Worm (Caenorhabditis elegans): ENCODE data around the gene pde-2.
A peak's percentile ranks its signal among the peaks of the same experiment; 100 is the strongest.

Gene pde-2

DNA sequence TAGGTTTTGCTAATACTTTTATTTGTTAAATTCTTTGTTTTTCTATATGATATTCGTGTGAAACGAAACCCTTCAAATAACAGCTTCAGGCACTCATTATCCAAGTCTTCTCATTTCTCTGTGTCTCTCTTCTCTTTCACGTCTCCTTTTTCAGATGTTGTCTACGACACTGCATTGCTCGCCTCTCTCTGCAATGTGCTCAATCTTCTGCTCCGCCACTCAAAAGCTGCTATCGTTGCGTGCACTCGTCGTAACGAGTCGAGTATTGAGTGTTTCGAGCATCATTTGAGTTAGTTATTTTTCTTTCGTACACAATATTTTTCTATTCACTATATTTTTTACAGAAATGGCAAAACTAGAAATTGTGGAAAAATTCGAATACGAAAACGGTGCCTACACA, 8.5 kb downstream of the pde-2 start:
- TF ChIP-seq lin-14 (GFP tag; optimal IDR thresholded peaks at IDR 0.05): peak; percentile 56
- TF ChIP-seq unc-98 (GFP tag; IDR thresholded peaks at IDR 0.05): no peak
- no peak for TF ChIP-seq efl-1 (optimal IDR thresholded peaks at IDR 0.05)
- TF ChIP-seq efl-1 (GFP tag; optimal IDR thresholded peaks at IDR 0.05 in 1 of 2): peak in 1 of 2 experiments; percentile 55
- TF ChIP-seq swsn-7 (tag; optimal IDR thresholded peaks at IDR 0.05): no peak
- TF ChIP-seq fkh-10 (GFP tag; optimal IDR thresholded peaks at IDR 0.05): peak; percentile 24

DNA sequence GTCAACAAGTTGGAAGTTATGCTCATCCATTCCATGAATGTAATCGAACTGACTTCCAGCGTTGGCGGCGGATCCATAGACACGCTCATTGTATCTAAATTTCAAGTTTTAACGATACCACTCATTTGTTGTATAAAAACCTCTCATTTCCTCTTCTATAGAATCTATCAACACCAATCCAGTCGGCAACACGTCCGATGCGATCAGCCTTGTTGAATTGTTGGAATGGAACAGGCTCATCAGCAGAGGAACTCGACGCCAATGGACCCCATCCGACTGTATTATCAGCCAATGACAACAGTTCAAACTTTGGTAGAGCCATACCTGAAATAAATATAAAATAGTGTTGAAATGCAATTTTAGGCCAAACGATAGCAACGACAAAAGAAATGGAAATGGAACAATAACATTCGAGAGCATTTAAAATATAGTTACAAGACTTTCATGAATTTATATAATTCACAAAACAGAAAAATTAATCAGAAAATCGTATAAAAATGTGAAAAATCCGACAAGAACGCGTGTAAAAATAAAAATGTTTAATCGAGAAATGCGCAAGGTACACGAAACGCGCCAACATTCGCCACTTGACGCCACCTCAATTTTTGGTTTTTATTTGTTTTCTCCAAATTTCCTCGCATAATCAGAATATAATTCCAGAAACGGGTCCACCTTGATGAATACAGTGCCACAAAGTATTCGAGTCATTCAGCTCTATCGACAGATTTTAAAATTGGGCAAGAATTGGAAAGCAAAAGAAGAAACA, 10.3 kb downstream of the pde-2 start, which contains the start of the genes eif-3.D and R08D7.4:
TSS of gene eif-3.D (minus strand) at position 324 of the 766 bp plus-strand sequence.
TSS of gene R08D7.4 (plus strand) at position 638 of the 766 bp plus-strand sequence.
- peak; percentile 70 for TF ChIP-seq C04F5.9 (tag; optimal IDR thresholded peaks at IDR 0.05)
- no peak for TF ChIP-seq aly-2 (tag; optimal IDR thresholded peaks at IDR 0.05)
- peak; percentile 39 for TF ChIP-seq ceh-90 (tag; optimal IDR thresholded peaks at IDR 0.05)
- peak; percentile 43 for TF ChIP-seq zip-4 (GFP tag; optimal IDR thresholded peaks at IDR 0.05)
- no peak for TF ChIP-seq nhr-11 (tag; optimal IDR thresholded peaks at IDR 0.05)
- no peak for TF ChIP-seq ceh-63 (GFP tag; optimal IDR thresholded peaks at IDR 0.05)
- TF ChIP-seq nhr-28 (tag; optimal IDR thresholded peaks at IDR 0.05): no peak
- no peak for TF ChIP-seq grh-1 (GFP tag; IDR thresholded peaks at IDR 0.05)
- no peak for TF ChIP-seq fkh-8 (tag; optimal IDR thresholded peaks at IDR 0.05)
- TF ChIP-seq rnt-1 (tag; optimal IDR thresholded peaks at IDR 0.05): peak; percentile 88
- peak; percentile 43 to 59 (median 53) for TF ChIP-seq ceh-82 (tag; optimal IDR thresholded peaks at IDR 0.05)
- peak; percentile 85 for TF ChIP-seq mep-1 (tag; optimal IDR thresholded peaks at IDR 0.05)
- TF ChIP-seq jun-1 (tag; optimal IDR thresholded peaks at IDR 0.05): no peak
- TF ChIP-seq nhr-77 (tag; optimal IDR thresholded peaks at IDR 0.05): peak; percentile 17
- peak; percentile 61 for TF ChIP-seq unc-130 (tag; optimal IDR thresholded peaks at IDR 0.05)
- TF ChIP-seq skn-1 (tag; optimal IDR thresholded peaks at IDR 0.05): peak; percentile 50
- peak; percentile 47 for TF ChIP-seq lir-3 (tag; optimal IDR thresholded peaks at IDR 0.05; ENCODE audit: poor library complexity)
- TF ChIP-seq nhr-90 (tag; optimal IDR thresholded peaks at IDR 0.05; ENCODE audit: poor library complexity): peak; percentile 57
- no peak for TF ChIP-seq aha-1 (tag; optimal IDR thresholded peaks at IDR 0.05)
- TF ChIP-seq mef-2 (tag; optimal IDR thresholded peaks at IDR 0.05): no peak
- no peak for TF ChIP-seq unc-98 (GFP tag; IDR thresholded peaks at IDR 0.05)
- no peak for TF ChIP-seq ces-1 (GFP tag; optimal IDR thresholded peaks at IDR 0.05)
- TF ChIP-seq unc-62 (GFP tag; optimal IDR thresholded peaks at IDR 0.05): no peak
- TF ChIP-seq blmp-1 (tag; optimal IDR thresholded peaks at IDR 0.05): no peak
- peak; percentile 55 for TF ChIP-seq tbx-2 (tag; optimal IDR thresholded peaks at IDR 0.05)
- peak; percentile 64 for TF ChIP-seq irx-1 (tag; optimal IDR thresholded peaks at IDR 0.05)
- TF ChIP-seq nhr-84 (tag; optimal IDR thresholded peaks at IDR 0.05): no peak
- no peak for TF ChIP-seq ceh-88 (GFP tag; IDR thresholded peaks at IDR 0.05)
- TF ChIP-seq lin-39 (tag; optimal IDR thresholded peaks at IDR 0.05): peak; percentile 60
- TF ChIP-seq alr-1 (tag; optimal IDR thresholded peaks at IDR 0.05; ENCODE audit: borderline replicate concordance): peak; percentile 91
- no peak for TF ChIP-seq fkh-10 (GFP tag; optimal IDR thresholded peaks at IDR 0.05)
- TF ChIP-seq hpl-2 (GFP tag; optimal IDR thresholded peaks at IDR 0.05): no peak
- peak; percentile 60 for TF ChIP-seq dsc-1 (tag; optimal IDR thresholded peaks at IDR 0.05)
- no peak for TF ChIP-seq ama-1 (optimal IDR thresholded peaks at IDR 0.05)
- peak; percentile 77 for TF ChIP-seq snu-23 (GFP tag; optimal IDR thresholded peaks at IDR 0.05)
- TF ChIP-seq sox-4 (tag; optimal IDR thresholded peaks at IDR 0.05): no peak
- TF ChIP-seq ceh-8 (GFP tag; optimal IDR thresholded peaks at IDR 0.05): no peak
- no peak for TF ChIP-seq pqm-1 (tag; optimal IDR thresholded peaks at IDR 0.05)
- no peak for TF ChIP-seq lin-15B (tag; optimal IDR thresholded peaks at IDR 0.05)
- peak; percentile 22 for TF ChIP-seq ztf-4 (tag; optimal IDR thresholded peaks at IDR 0.05)
- peak; percentile 74 for TF ChIP-seq nhr-85 (tag)
- no peak for TF ChIP-seq C34B4.2 (tag; optimal IDR thresholded peaks at IDR 0.05)
- no peak for TF ChIP-seq nhr-12 (tag; optimal IDR thresholded peaks at IDR 0.05)
- no peak for TF ChIP-seq pag-3 (tag; optimal IDR thresholded peaks at IDR 0.05; ENCODE audit: borderline replicate concordance, insufficient read depth)
- TF ChIP-seq mdl-1 (tag; optimal IDR thresholded peaks at IDR 0.05): peak in 1 of 2 experiments; percentile 56
- peak; percentile 57 for TF ChIP-seq lin-13 (GFP tag; optimal IDR thresholded peaks at IDR 0.05)
- TF ChIP-seq pax-3 (tag; optimal IDR thresholded peaks at IDR 0.05): no peak

Data from whole organism, L1 larva.